Fruit fly (Drosophila melanogaster): ENCODE measurements around the gene CG9743.

Gene CG9743

dm6 chr3R:30198793-30199192 is 4.0 kb downstream of the CG9743 start (continued):
- TF ChIP-seq HHEX (GFP tag; optimal IDR thresholded peaks at IDR 0.05) (peak; percentile 30), Ets65A (GFP tag) (peak; percentile 57), dysf (GFP tag; IDR thresholded peaks at IDR 0.05) (peak; percentile 12; the same call in 1 of the 3 replicates), CG18599 (GFP tag; optimal IDR thresholded peaks at IDR 0.05) (peak; percentile 80), CG14014 (GFP tag; IDR thresholded peaks at IDR 0.05) (peak; percentile 33; the same call in 1 of the 2 replicates), CG8089 (GFP tag; optimal IDR thresholded peaks at IDR 0.05) (no peak), CG2678 (tag; optimal IDR thresholded peaks at IDR 0.05) (peak; percentile 67), CG1647 (GFP tag; optimal IDR thresholded peaks at IDR 0.05) (peak; percentile 11), CG10209 (GFP tag; optimal IDR thresholded peaks at IDR 0.05) (peak; percentile 23), CG6765 (GFP tag; optimal IDR thresholded peaks at IDR 0.05) (peak; percentile 73), caup (GFP tag; optimal IDR thresholded peaks at IDR 0.05; ENCODE audit: severe bottlenecking) (peak; percentile 26), odd (GFP tag; optimal IDR thresholded peaks at IDR 0.05) (peak; percentile 16), Meics (GFP tag; optimal IDR thresholded peaks at IDR 0.05) (peak; percentile 47), gsb-n (tag; optimal IDR thresholded peaks at IDR 0.05) (no peak), CG1233 (GFP tag; optimal IDR thresholded peaks at IDR 0.05) (peak; percentile 24), Fer2 (tag; optimal IDR thresholded peaks at IDR 0.05) (peak; percentile 0), CG6689 (GFP tag; IDR thresholded peaks at IDR 0.05) (0 out of 2 replicates have a peak, but pooled peaks have one; percentile 9), HLH3B (GFP tag; IDR thresholded peaks at IDR 0.05) (peak; percentile 11; the same call in 1 of the 2 replicates), cg (GFP tag; optimal IDR thresholded peaks at IDR 0.05) (no peak), otp (GFP tag; IDR thresholded peaks at IDR 0.05) (no peak), CG11504 (tag; optimal IDR thresholded peaks at IDR 0.05) (no peak), kni (GFP tag; optimal IDR thresholded peaks at IDR 0.05) (peak; percentile 11)

dm6 chr3R:30197796-30198195 is 5.0 kb downstream of the CG9743 start:
- TF ChIP-seq CG5953 (GFP tag; IDR thresholded peaks at IDR 0.05): no peak
- TF ChIP-seq sug (tag; optimal IDR thresholded peaks at IDR 0.05): peak; percentile 3
- no peak for TF ChIP-seq fd3F (GFP tag; optimal IDR thresholded peaks at IDR 0.05)
- peak in 1 of 2 experiments; percentile 88 for TF ChIP-seq Pdp1 (GFP tag; optimal IDR thresholded peaks at IDR 0.05)
- TF ChIP-seq CG12769 (tag; optimal IDR thresholded peaks at IDR 0.05): peak; percentile 68
- TF ChIP-seq Deaf1 (tag; optimal IDR thresholded peaks at IDR 0.05): peak; percentile 22
- peak in 1 of 2 experiments; percentile 97 for TF ChIP-seq Hr78 (GFP tag; optimal IDR thresholded peaks at IDR 0.05)

dm6 chr3R:30196128-30196527 is 6.7 kb downstream of the CG9743 start, which contains the start of gene CG15531:
Gene CG15531, minus strand, starts transcription at chr3R:30196228.
- no peak for TF ChIP-seq Dek (tag; optimal IDR thresholded peaks at IDR 0.05)

dm6 chr3R:30195606-30196049 is 7.2 kb downstream of the CG9743 start:
- TF ChIP-seq Lpt (GFP tag; optimal IDR thresholded peaks at IDR 0.05): no peak
- TF ChIP-seq nom (GFP tag; optimal IDR thresholded peaks at IDR 0.05): no peak
- TF ChIP-seq CG31365 (tag; optimal IDR thresholded peaks at IDR 0.05): peak; percentile 58
- TF ChIP-seq CG16815 (GFP tag; optimal IDR thresholded peaks at IDR 0.05): no peak
- TF ChIP-seq odd (GFP tag; optimal IDR thresholded peaks at IDR 0.05): no peak
- TF ChIP-seq kah (GFP tag; optimal IDR thresholded peaks at IDR 0.05): peak; percentile 67
- TF ChIP-seq hth (optimal IDR thresholded peaks at IDR 0.05): no peak
- peak; percentile 60 for TF ChIP-seq HLH54F (GFP tag; optimal IDR thresholded peaks at IDR 0.05)
- peak; percentile 5 for TF ChIP-seq sd (tag; optimal IDR thresholded peaks at IDR 0.05)
- peak; percentile 51 for TF ChIP-seq sug (tag; optimal IDR thresholded peaks at IDR 0.05)
- no peak for TF ChIP-seq CG16813 (GFP tag; IDR thresholded peaks at IDR 0.05; ENCODE audit: partially characterized antibody)
- TF ChIP-seq gro (GFP tag; optimal IDR thresholded peaks at IDR 0.05): no peak
- peak; percentile 5 for TF ChIP-seq Side (GFP tag; optimal IDR thresholded peaks at IDR 0.05)
- TF ChIP-seq br (optimal IDR thresholded peaks at IDR 0.05): no peak
- peak; percentile 24 for TF ChIP-seq CG12942 (GFP tag; optimal IDR thresholded peaks at IDR 0.05)
- TF ChIP-seq dysf (GFP tag; IDR thresholded peaks at IDR 0.05): peak; percentile 68
- peak; percentile 22 for TF ChIP-seq CG3065 (GFP tag; optimal IDR thresholded peaks at IDR 0.05)
- no peak for TF ChIP-seq slou (GFP tag; optimal IDR thresholded peaks at IDR 0.05)
- no peak for TF ChIP-seq Six4 (GFP tag; optimal IDR thresholded peaks at IDR 0.05)
- no peak for TF ChIP-seq maf-S (GFP tag; optimal IDR thresholded peaks at IDR 0.05)

Data from whole organism, embryonic.